Fruit fly (Drosophila melanogaster) whole organism, embryonic: ENCODE measurements around the gene APP-BP1.

Experiments
- Atf3 ChIP-seq: fragments of 200-800 bp; sonication (Bioruptor generic); optimal IDR thresholded peaks from 3 replicates; lab custom pipeline; 2016; ENCODE audit warnings: missing biosample characterization, missing genetic modification characterization
- Bdp1 ChIP-seq: fragments of 200-800 bp; sonication (Bioruptor generic); optimal IDR thresholded peaks from 3 replicates; lab custom pipeline; 2016; ENCODE audit warnings: missing biosample characterization, missing genetic modification characterization
- C15 ChIP-seq: fragments of 200-800 bp; sonication (Bioruptor generic); IDR thresholded peaks from 3 replicates; pipeline ENCODE4 v1.3.6; 2022; ENCODE audit warnings: missing biosample characterization, missing genetic modification characterization
- CG10431 ChIP-seq: fragments of 200-800 bp; sonication (Bioruptor generic); optimal IDR thresholded peaks from 3 replicates; lab custom pipeline; 2018; ENCODE audit warnings: missing biosample characterization, mild to moderate bottlenecking, missing genetic modification characterization
- CG10565 ChIP-seq: fragments of 200-800 bp; sonication (Bioruptor generic); optimal IDR thresholded peaks from 3 replicates; lab custom pipeline; 2016; ENCODE audit warnings: missing biosample characterization, mild to moderate bottlenecking, missing genetic modification characterization
- CG11093 ChIP-seq: fragments of 200-800 bp; sonication (Bioruptor generic); IDR thresholded peaks from 3 replicates; pipeline ENCODE4 v1.3.6; 2022; ENCODE audit warnings: missing biosample characterization, missing genetic modification characterization
- CG13424 ChIP-seq: fragments of 200-800 bp; sonication (Bioruptor generic); optimal IDR thresholded peaks from 2 replicates; lab custom pipeline; 2019; ENCODE audit warnings: missing biosample characterization, mild to moderate bottlenecking, missing genetic modification characterization, moderate library complexity
- CG18011 ChIP-seq: fragments of 200-800 bp; sonication (Bioruptor generic); optimal IDR thresholded peaks from 2 replicates; lab custom pipeline; 2017; ENCODE audit warnings: missing biosample characterization, missing genetic modification characterization, mild to moderate bottlenecking, moderate library complexity, missing genotype
- CG18599 ChIP-seq: fragments of 200-800 bp; sonication (Bioruptor generic); optimal IDR thresholded peaks from 3 replicates; lab custom pipeline; 2017; ENCODE audit warnings: missing biosample characterization, missing genetic modification characterization, mild to moderate bottlenecking, moderate library complexity, missing genetic modification reagents
- CG18619 ChIP-seq: fragments of 200-800 bp; sonication (Bioruptor generic); optimal IDR thresholded peaks from 3 replicates; lab custom pipeline; 2017; ENCODE audit warnings: missing biosample characterization, mild to moderate bottlenecking, missing genetic modification characterization
- CG2120 ChIP-seq: fragments of 200-800 bp; sonication (Bioruptor generic); optimal IDR thresholded peaks from 3 replicates; lab custom pipeline; 2016; ENCODE audit warnings: missing biosample characterization, missing genetic modification characterization
- CG31365 ChIP-seq: fragments of 200-800 bp; sonication (Bioruptor generic); optimal IDR thresholded peaks from 2 replicates; lab custom pipeline; 2018; ENCODE audit warnings: missing biosample characterization, mild to moderate bottlenecking, missing genetic modification characterization
- CG32772 ChIP-seq: fragments of 200-800 bp; sonication (Bioruptor generic); IDR thresholded peaks from 2 replicates; pipeline ENCODE4 v1.3.6; 2022; ENCODE audit warnings: missing biosample characterization, missing genetic modification characterization
- CG3847 ChIP-seq: fragments of 200-800 bp; sonication (Bioruptor generic); IDR thresholded peaks from 2 replicates; pipeline ENCODE4 v1.3.6; 2022; ENCODE audit warnings: missing biosample characterization, missing genetic modification characterization
- CG4730 ChIP-seq: fragments of 200-800 bp; sonication (Bioruptor generic); IDR thresholded peaks from 2 replicates; pipeline ENCODE4 v1.3.6; 2022; ENCODE audit warnings: missing biosample characterization, missing genetic modification characterization
- CG6254 ChIP-seq: fragments of 200-800 bp; sonication (Bioruptor generic); optimal IDR thresholded peaks from 3 replicates; lab custom pipeline; 2017; ENCODE audit warnings: mild to moderate bottlenecking, missing biosample characterization, missing genetic modification reagents, missing genetic modification characterization
- CG6272 ChIP-seq: fragments of 200-800 bp; sonication (Bioruptor generic); IDR thresholded peaks from 2 replicates; pipeline ENCODE4 v1.3.6; 2022; ENCODE audit warnings: missing biosample characterization, missing genetic modification characterization
- CG6765 ChIP-seq: fragments of 200-800 bp; sonication (Bioruptor generic); optimal IDR thresholded peaks from 3 replicates; lab custom pipeline; 2017; ENCODE audit warnings: missing biosample characterization, mild to moderate bottlenecking, missing genetic modification characterization
- CG7928 ChIP-seq: fragments of 200-800 bp; sonication (Bioruptor generic); optimal IDR thresholded peaks from 2 replicates; lab custom pipeline; 2017; ENCODE audit warnings: missing biosample characterization, mild to moderate bottlenecking, missing genetic modification characterization
- CG7987 ChIP-seq: fragments of 200-800 bp; sonication (Bioruptor generic); optimal IDR thresholded peaks from 2 replicates; lab custom pipeline; 2018; ENCODE audit warnings: missing biosample characterization, mild to moderate bottlenecking, missing genetic modification characterization, moderate library complexity
- CG8924 ChIP-seq: fragments of 200-800 bp; optimal IDR thresholded peaks from 3 replicates; lab custom pipeline; 2019; ENCODE audit warnings: missing biosample characterization, mild to moderate bottlenecking, missing genetic modification characterization, moderate library complexity
- CG9727 ChIP-seq: fragments of 200-800 bp; sonication (Bioruptor generic); optimal IDR thresholded peaks from 3 replicates; lab custom pipeline; 2017; ENCODE audit warnings: missing biosample characterization, mild to moderate bottlenecking, missing genetic modification characterization
- CHES-1-like ChIP-seq: fragments of 200-800 bp; sonication (Bioruptor generic); optimal IDR thresholded peaks from 2 replicates; lab custom pipeline; 2016; ENCODE audit warnings: missing biosample characterization, missing genetic modification characterization
- CrebB ChIP-seq: fragments of 200-800 bp; sonication (Bioruptor generic); optimal IDR thresholded peaks from 3 replicates; lab custom pipeline; 2018; ENCODE audit warnings: missing biosample characterization, mild to moderate bottlenecking, missing genetic modification characterization
- Gsc ChIP-seq: fragments of 200-800 bp; sonication (Bioruptor generic); IDR thresholded peaks from 2 replicates; pipeline ENCODE4 v1.3.6; 2022; ENCODE audit warnings: missing biosample characterization, missing genetic modification characterization
- Hey ChIP-seq: fragments of 200-800 bp; sonication (Bioruptor generic); optimal IDR thresholded peaks from 3 replicates; lab custom pipeline; 2018; ENCODE audit warnings: missing biosample characterization, mild to moderate bottlenecking, missing genetic modification characterization
- Hmr ChIP-seq: fragments of 200-800 bp; sonication (Bioruptor generic); optimal IDR thresholded peaks from 3 replicates; lab custom pipeline; 2017; ENCODE audit warnings: mild to moderate bottlenecking, missing biosample characterization, missing genetic modification reagents, missing genetic modification characterization
- Lhr ChIP-seq: fragments of 200-800 bp; sonication (Bioruptor generic); optimal IDR thresholded peaks from 3 replicates; lab custom pipeline; 2017; ENCODE audit warnings: mild to moderate bottlenecking, missing biosample characterization, missing genetic modification reagents, missing genetic modification characterization
- MTF-1 ChIP-seq: fragments of 200-800 bp; sonication (Bioruptor generic); optimal IDR thresholded peaks from 2 replicates; lab custom pipeline; 2018; ENCODE audit warnings: missing biosample characterization, mild to moderate bottlenecking, missing genetic modification characterization, borderline replicate concordance
- Mes4 ChIP-seq: fragments of 200-800 bp; sonication (Bioruptor generic); optimal IDR thresholded peaks from 2 replicates; lab custom pipeline; 2016; ENCODE audit warnings: missing biosample characterization, missing genetic modification characterization
- Spps ChIP-seq: fragments of 200-800 bp; sonication (Bioruptor generic); optimal IDR thresholded peaks from 2 replicates; lab custom pipeline; 2018; ENCODE audit warnings: missing biosample characterization, mild to moderate bottlenecking, missing genetic modification characterization
- Sry-δ ChIP-seq: fragments of 200-800 bp; sonication (Bioruptor generic); optimal IDR thresholded peaks from 2 replicates; lab custom pipeline; 2016; ENCODE audit warnings: missing biosample characterization, missing genetic modification characterization
- Usf ChIP-seq: fragments of 200-800 bp; sonication (Bioruptor generic); optimal IDR thresholded peaks from 2 replicates; lab custom pipeline; 2017; ENCODE audit warnings: missing genotype, missing biosample characterization, missing genetic modification characterization
- br ChIP-seq: fragments of >200 bp; optimal IDR thresholded peaks from 2 replicates; lab custom pipeline; 2017
- dysf ChIP-seq: fragments of 200-800 bp; sonication (Bioruptor generic); IDR thresholded peaks from 3 replicates; pipeline ENCODE4 v1.3.6; 2022; ENCODE audit warnings: missing biosample characterization, missing genetic modification characterization
- ems ChIP-seq: fragments of 200-800 bp; sonication (Bioruptor generic); optimal IDR thresholded peaks from 3 replicates; lab custom pipeline; 2016; ENCODE audit warnings: missing biosample characterization, missing genetic modification characterization
- gcm2 ChIP-seq: fragments of 200-800 bp; sonication (Bioruptor generic); optimal IDR thresholded peaks from 2 replicates; lab custom pipeline; 2016; ENCODE audit warnings: missing biosample characterization, missing genetic modification characterization
- her ChIP-seq: fragments of 200-800 bp; sonication (Bioruptor generic); optimal IDR thresholded peaks from 2 replicates; lab custom pipeline; 2016; ENCODE audit warnings: missing biosample characterization, missing genetic modification characterization
- jumu ChIP-seq: fragments of 200-800 bp; sonication (Bioruptor generic); optimal IDR thresholded peaks from 3 replicates; lab custom pipeline; 2016; ENCODE audit warnings: missing biosample characterization, missing genetic modification characterization
- kay ChIP-seq: fragments of 200-800 bp; sonication (Bioruptor generic); optimal IDR thresholded peaks from 2 replicates; lab custom pipeline; 2016; ENCODE audit warnings: missing biosample characterization, missing genetic modification characterization
- lbe ChIP-seq: fragments of 200-800 bp; sonication (Bioruptor generic); optimal IDR thresholded peaks from 2 replicates; lab custom pipeline; 2016; ENCODE audit warnings: missing biosample characterization, mild to moderate bottlenecking, missing genetic modification characterization
- lmd ChIP-seq: fragments of 200-800 bp; sonication (Bioruptor generic); IDR thresholded peaks from 2 replicates; pipeline ENCODE4 v1.3.6; 2022; ENCODE audit warnings: missing biosample characterization, missing genetic modification characterization
- lov ChIP-seq, 2 experiments: fragments of 200-800 bp in 1 of 2; fragments of >200 bp in 1 of 2; sonication (Bioruptor generic) in 1 of 2; IDR thresholded peaks in 1 of 2; optimal IDR thresholded peaks in 1 of 2; 2 replicates in 1 of 2; 3 replicates in 1 of 2; pipeline versions ENCODE4 v1.3.6 to Lab custom; 2017 to 2022; ENCODE audit warnings: missing biosample characterization in 1 of 2, missing genetic modification characterization in 1 of 2
- mld ChIP-seq: fragments of 200-800 bp; sonication (Bioruptor generic); IDR thresholded peaks from 3 replicates; pipeline ENCODE4 v1.3.6; 2022; ENCODE audit warnings: missing biosample characterization, missing genetic modification characterization; ENCODE audit not compliant: partially characterized antibody
- org-1 ChIP-seq: fragments of 200-800 bp; sonication (Bioruptor generic); optimal IDR thresholded peaks from 2 replicates; lab custom pipeline; 2017; ENCODE audit warnings: missing biosample characterization, missing genetic modification characterization
- peb ChIP-seq: fragments of 200-800 bp; sonication (Bioruptor generic); IDR thresholded peaks from 2 replicates; pipeline ENCODE4 v1.3.6; 2022; ENCODE audit warnings: missing biosample characterization, missing genetic modification characterization
- ranshi ChIP-seq: fragments of 200-800 bp; sonication (Bioruptor generic); IDR thresholded peaks from 2 replicates; pipeline ENCODE4 v1.3.6; 2022; ENCODE audit warnings: missing biosample characterization, missing genetic modification characterization
- sima ChIP-seq: fragments of 200-800 bp; sonication (Bioruptor generic); optimal IDR thresholded peaks from 2 replicates; lab custom pipeline; 2016; ENCODE audit warnings: missing biosample characterization, missing genetic modification characterization
- zen ChIP-seq: fragments of 200-800 bp; sonication (Bioruptor generic); optimal IDR thresholded peaks from 3 replicates; lab custom pipeline; 2018; ENCODE audit warnings: missing biosample characterization, mild to moderate bottlenecking, missing genetic modification characterization, moderate library complexity
- zen2 ChIP-seq: fragments of 200-800 bp; sonication (Bioruptor generic); IDR thresholded peaks from 3 replicates; pipeline ENCODE4 v1.3.6; 2022; ENCODE audit warnings: missing biosample characterization, missing genetic modification characterization; ENCODE audit not compliant: partially characterized antibody

The APP-BP1 gene

DNA sequence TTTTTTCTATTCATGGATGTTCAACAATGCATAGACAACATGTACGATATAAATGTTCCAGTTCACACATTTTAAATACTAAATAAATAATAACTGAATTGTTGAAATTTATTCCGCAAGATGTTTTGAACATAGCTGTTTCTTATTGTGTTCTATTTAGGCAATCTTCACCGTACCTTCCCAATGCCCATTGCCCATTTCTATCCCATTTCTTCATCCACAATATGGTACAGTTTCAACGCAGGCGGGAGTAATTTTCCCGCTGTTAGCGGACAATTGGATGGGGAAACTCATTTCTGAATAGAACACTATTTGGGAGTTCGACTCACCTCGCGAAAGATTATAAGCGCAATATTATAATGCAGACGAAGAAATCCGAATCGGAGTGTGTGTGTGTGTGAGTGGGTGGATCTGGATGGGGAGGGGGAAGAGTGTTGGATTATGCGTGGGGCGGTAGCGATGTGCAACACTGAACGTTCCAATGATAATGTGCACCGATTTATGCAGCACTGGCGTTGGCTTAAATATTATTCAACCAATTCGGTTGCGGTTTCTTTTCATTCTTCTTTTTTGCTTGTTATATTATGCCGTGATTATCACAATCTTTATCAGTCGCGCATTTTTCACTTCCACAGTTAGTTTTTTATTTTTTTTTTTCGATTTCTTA, 6.1 kb upstream of the APP-BP1 start (continued):
- TF ChIP-seq CG10431 (GFP tag; lab: Kevin White, UChicago), result peak; percentile 51
- peak; percentile 35 for TF ChIP-seq lmd (GFP tag; lab: Robert Waterston, UW)
- no peak for TF ChIP-seq CG8924 (tag; lab: Kevin White, UChicago)
- no peak for TF ChIP-seq CG31365 (tag; lab: Kevin White, UChicago)
- TF ChIP-seq CrebB (tag; lab: Kevin White, UChicago), result no peak
- TF ChIP-seq Gsc (GFP tag; lab: Robert Waterston, UW), result no peak
- TF ChIP-seq CG32772 (GFP tag; lab: Robert Waterston, UW), result no peak
- TF ChIP-seq Hey (tag; lab: Kevin White, UChicago), result no peak
- peak; percentile 47 for TF ChIP-seq CG9727
- TF ChIP-seq Usf (GFP tag; lab: Kevin White, UChicago), result no peak
- no peak for TF ChIP-seq mld (GFP tag; lab: Robert Waterston, UW)
- TF ChIP-seq org-1, result no peak
- peak; percentile 76 for TF ChIP-seq CG6272 (GFP tag; lab: Robert Waterston, UW)
- peak; percentile 41 for TF ChIP-seq ems (GFP tag; lab: Kevin White, UChicago)
- peak; percentile 50 for TF ChIP-seq Bdp1 (GFP tag; lab: Kevin White, UChicago)
- peak; percentile 80 for TF ChIP-seq CG3847 (GFP tag; lab: Robert Waterston, UW)
- TF ChIP-seq lov (optimal IDR thresholded peaks at IDR 0.05; lab: Kevin White, UChicago), result no peak
- TF ChIP-seq lov (GFP tag; IDR thresholded peaks at IDR 0.05; lab: Robert Waterston, UW), result 0 out of 3 replicates have a peak, but pooled peaks have one; percentile 5
- TF ChIP-seq CG18599 (GFP tag; lab: Kevin White, UChicago), result peak; percentile 47
- TF ChIP-seq Mes4 (GFP tag; lab: Kevin White, UChicago), result peak; percentile 57
- peak; percentile 61 for TF ChIP-seq her (GFP tag; lab: Kevin White, UChicago)
- TF ChIP-seq CHES-1-like (GFP tag; lab: Kevin White, UChicago), result peak; percentile 63
- TF ChIP-seq ranshi, result peak; percentile 13; the same call in 1 of the 2 replicates
- peak; percentile 48 for TF ChIP-seq CG2120 (GFP tag; lab: Kevin White, UChicago)
- TF ChIP-seq CG6254 (GFP tag; lab: Kevin White, UChicago), result peak; percentile 26
- TF ChIP-seq CG13424 (tag; lab: Kevin White, UChicago), result no peak
- TF ChIP-seq MTF-1 (GFP tag; lab: Kevin White, UChicago), result peak; percentile 28
- no peak for TF ChIP-seq CG7928 (GFP tag; lab: Kevin White, UChicago)
- peak; percentile 43 for TF ChIP-seq kay (GFP tag; lab: Kevin White, UChicago)
- no peak for TF ChIP-seq CG10565 (GFP tag; lab: Kevin White, UChicago)
- peak; percentile 53 for TF ChIP-seq Sry-δ (GFP tag; lab: Kevin White, UChicago)
- TF ChIP-seq br (lab: Kevin White, UChicago), result no peak
- TF ChIP-seq CG7987 (GFP tag; lab: Kevin White, UChicago), result no peak
- peak; percentile 25 for TF ChIP-seq sima (GFP tag; lab: Kevin White, UChicago)
- no peak for TF ChIP-seq CG6765 (GFP tag; lab: Kevin White, UChicago)
- TF ChIP-seq CG11093, result no peak
- no peak for TF ChIP-seq zen (tag; lab: Kevin White, UChicago)
- TF ChIP-seq Atf3 (GFP tag; lab: Kevin White, UChicago), result no peak
- no peak for TF ChIP-seq CG18011
- no peak for TF ChIP-seq Spps (tag; lab: Kevin White, UChicago)
- TF ChIP-seq zen2 (GFP tag; lab: Robert Waterston, UW), result no peak
- no peak for TF ChIP-seq dysf (GFP tag; lab: Robert Waterston, UW)
- TF ChIP-seq Lhr (GFP tag; lab: Kevin White, UChicago), result no peak
- TF ChIP-seq CG18619 (GFP tag; lab: Kevin White, UChicago), result peak; percentile 22
- no peak for TF ChIP-seq gcm2 (GFP tag; lab: Kevin White, UChicago)
- 0 out of 2 replicates have a peak, but pooled peaks have one; percentile 20 for TF ChIP-seq peb (GFP tag; lab: Robert Waterston, UW)
- TF ChIP-seq jumu (GFP tag; lab: Kevin White, UChicago), result peak; percentile 78
- TF ChIP-seq CG4730, result no peak
- peak; percentile 48 for TF ChIP-seq lbe (GFP tag; lab: Kevin White, UChicago)
- TF ChIP-seq C15 (GFP tag; lab: Robert Waterston, UW), result no peak
- TF ChIP-seq Hmr (GFP tag; lab: Kevin White, UChicago), result peak; percentile 59
